Fruit fly (Drosophila melanogaster): ENCODE results near the gene CG10195.

dm6 chr2L:19472256-19472655 is 12.2 kb downstream of the CG10195 start:
- TF ChIP-seq h (optimal IDR thresholded peaks at IDR 0.05): no peak
- no peak for TF ChIP-seq Sin3A (optimal IDR thresholded peaks at IDR 0.05)
- no peak for TF ChIP-seq psq (optimal IDR thresholded peaks at IDR 0.05)
- TF ChIP-seq Myc (optimal IDR thresholded peaks at IDR 0.05): no peak
- TF ChIP-seq ttk (optimal IDR thresholded peaks at IDR 0.05): no peak
- TF ChIP-seq insv (optimal IDR thresholded peaks at IDR 0.05): no peak

Measured in Kc167 (cell line).